Worm (Caenorhabditis elegans) whole organism, young adult: ENCODE data around the gene EEED8.13.

ENCODE experiments used
- B0035.1 ChIP-seq: sonication (generic microtip); optimal IDR thresholded peaks from 2 replicates; lab custom pipeline; 2016; ENCODE audit warnings: missing genetic modification characterization, mild to moderate bottlenecking, missing compliant biosample characterization, missing genotype, missing genetic modification reagents
- D2030.7 ChIP-seq: fragments of 200-800 bp; sonication (Bioruptor generic); IDR thresholded peaks from 2 replicates; pipeline ENCODE4 v1.3.6; 2022; ENCODE audit warnings: missing genetic modification reagents, missing genetic modification characterization, missing compliant biosample characterization
- F23B12.7 ChIP-seq: sonication (generic microtip); optimal IDR thresholded peaks from 2 replicates; lab custom pipeline; 2017; ENCODE audit warnings: missing genetic modification characterization, mild to moderate bottlenecking, missing compliant biosample characterization, antibody characterized with exemption, moderate library complexity; ENCODE audit not compliant: insufficient read depth
- F33H1.4 ChIP-seq: fragments of 200-800 bp; sonication (Bioruptor generic); IDR thresholded peaks from 2 replicates; pipeline ENCODE4 v1.3.6; 2022; ENCODE audit warnings: missing genetic modification reagents, missing genetic modification characterization, missing compliant biosample characterization
- F49E8.2 ChIP-seq: sonication (generic microtip); optimal IDR thresholded peaks from 3 replicates; lab custom pipeline; 2017; ENCODE audit warnings: missing genetic modification characterization, mild to moderate bottlenecking, missing compliant biosample characterization, antibody characterized with exemption, moderate library complexity; ENCODE audit not compliant: insufficient read depth
- Y53G8AR.9 ChIP-seq: fragments of 200-800 bp; sonication (Bioruptor generic); conservative IDR thresholded peaks from 2 replicates; pipeline ENCODE4 v1.3.6; 2022; ENCODE audit warnings: missing genetic modification reagents, missing genetic modification characterization, missing compliant biosample characterization
- Y56A3A.18 ChIP-seq: fragments of 200-800 bp; sonication (Bioruptor generic); IDR thresholded peaks from 2 replicates; pipeline ENCODE4 v1.3.6; 2022; ENCODE audit warnings: missing genetic modification reagents, missing genetic modification characterization, missing compliant biosample characterization
- Y95B8A.8 ChIP-seq: fragments of 200-800 bp; sonication (Bioruptor generic); IDR thresholded peaks from 2 replicates; pipeline ENCODE4 v1.3.6; 2022; ENCODE audit warnings: missing genetic modification reagents, missing genetic modification characterization, missing compliant biosample characterization
- attf-6 ChIP-seq: fragments of 200-800 bp; sonication (Bioruptor generic); IDR thresholded peaks from 2 replicates; pipeline ENCODE4 v1.3.6; 2022; ENCODE audit warnings: missing genetic modification reagents, missing genetic modification characterization, missing compliant biosample characterization
- ceh-91 ChIP-seq: fragments of 200-800 bp; sonication (Bioruptor generic); IDR thresholded peaks from 2 replicates; pipeline ENCODE4 v1.3.6; 2022; ENCODE audit warnings: missing genetic modification reagents, missing genetic modification characterization, missing compliant biosample characterization
- dpl-1 ChIP-seq: fragments of 150-350 bp; optimal IDR thresholded peaks from 2 replicates; lab custom pipeline; 2014; ENCODE audit warnings: missing biosample characterization, missing genetic modification reagents, missing genetic modification characterization
- efl-1 ChIP-seq: fragments of 150-350 bp; optimal IDR thresholded peaks from 2 replicates; lab custom pipeline; 2014; ENCODE audit warnings: missing biosample characterization, missing genetic modification reagents, missing genetic modification characterization
- egl-44 ChIP-seq: fragments of 200-800 bp; sonication (Bioruptor generic); IDR thresholded peaks from 2 replicates; pipeline ENCODE4 v1.3.6; 2022; ENCODE audit warnings: missing genetic modification reagents, missing genetic modification characterization, missing compliant biosample characterization
- him-1 ChIP-seq: sonication (generic microtip); optimal IDR thresholded peaks from 2 replicates; lab custom pipeline; 2016; ENCODE audit warnings: missing genotype, missing genetic modification reagents, missing genetic modification characterization, missing compliant biosample characterization
- hlh-12 ChIP-seq: sonication (generic microtip); optimal IDR thresholded peaks from 2 replicates; lab custom pipeline; 2016; ENCODE audit warnings: missing genetic modification characterization, missing compliant biosample characterization
- hrde-1 ChIP-seq: sonication (generic microtip); optimal IDR thresholded peaks from 2 replicates; lab custom pipeline; 2016; ENCODE audit warnings: missing genetic modification characterization, mild to moderate bottlenecking, missing compliant biosample characterization, moderate library complexity, missing genotype, missing genetic modification reagents, borderline replicate concordance
- let-526 ChIP-seq: fragments of 200-800 bp; sonication (Bioruptor generic); IDR thresholded peaks from 2 replicates; pipeline ENCODE4 v1.3.6; 2022; ENCODE audit warnings: missing genetic modification reagents, missing genetic modification characterization, missing compliant biosample characterization
- let-607 ChIP-seq, 2 experiments: fragments of 200-800 bp in 1 of 2; sonication (Bioruptor generic) in 1 of 2; sonication (generic microtip) in 1 of 2; optimal IDR thresholded peaks; 2 replicates each; lab custom pipeline; 2016 to 2018; ENCODE audit warnings: mild to moderate bottlenecking in 2 of 2, missing compliant biosample characterization in 2 of 2, missing genetic modification characterization in 2 of 2, moderate library complexity in 2 of 2, missing genotype in 1 of 2
- lin-35 ChIP-seq, 3 experiments: fragments of 150-350 bp in 2 of 3; sonication (generic microtip) in 1 of 3; optimal IDR thresholded peaks; 2 replicates each; lab custom pipeline; 2014 to 2018; ENCODE audit warnings: missing biosample characterization in 3 of 3, missing genetic modification characterization in 3 of 3, missing genetic modification reagents in 3 of 3
- lin-40 ChIP-seq: sonication (generic microtip); optimal IDR thresholded peaks from 2 replicates; lab custom pipeline; 2016; ENCODE audit warnings: missing genetic modification characterization, mild to moderate bottlenecking, missing compliant biosample characterization, missing genotype, missing genetic modification reagents
- lin-54 ChIP-seq: fragments of 200-800 bp; sonication (Bioruptor generic); optimal IDR thresholded peaks from 2 replicates; lab custom pipeline; 2018; ENCODE audit warnings: mild to moderate bottlenecking, missing genetic modification characterization, missing compliant biosample characterization
- lir-1 ChIP-seq: fragments of 200-800 bp; sonication (Bioruptor generic); conservative IDR thresholded peaks from 2 replicates; pipeline ENCODE4 v1.3.6; 2022; ENCODE audit warnings: missing genetic modification reagents, missing genetic modification characterization, missing compliant biosample characterization
- lsl-1 ChIP-seq: fragments of 200-800 bp; sonication (Bioruptor generic); optimal IDR thresholded peaks from 2 replicates; lab custom pipeline; 2018; ENCODE audit warnings: mild to moderate bottlenecking, missing genetic modification characterization, moderate library complexity, missing compliant biosample characterization
- madf-10 ChIP-seq: sonication (generic microtip); optimal IDR thresholded peaks from 2 replicates; lab custom pipeline; 2016; ENCODE audit warnings: mild to moderate bottlenecking, missing genetic modification characterization, missing compliant biosample characterization
- madf-3 ChIP-seq: fragments of 200-800 bp; sonication (Bioruptor generic); IDR thresholded peaks from 2 replicates; pipeline ENCODE4 v1.3.6; 2022; ENCODE audit warnings: missing genetic modification reagents, missing genetic modification characterization, missing compliant biosample characterization
- madf-6 ChIP-seq: fragments of 200-800 bp; sonication (Bioruptor generic); IDR thresholded peaks from 2 replicates; pipeline ENCODE4 v1.3.6; 2022; ENCODE audit warnings: missing genetic modification reagents, missing genetic modification characterization, missing compliant biosample characterization
- madf-8 ChIP-seq: fragments of 200-800 bp; sonication (Bioruptor generic); conservative IDR thresholded peaks from 2 replicates; pipeline ENCODE4 v1.3.6; 2022; ENCODE audit warnings: missing genetic modification reagents, missing genetic modification characterization, missing compliant biosample characterization
- nhr-120 ChIP-seq: fragments of 200-800 bp; sonication (Bioruptor generic); IDR thresholded peaks from 2 replicates; pipeline ENCODE4 v1.3.6; 2022; ENCODE audit warnings: missing genetic modification characterization, missing compliant biosample characterization
- nhr-179 ChIP-seq: sonication (generic microtip); optimal IDR thresholded peaks from 2 replicates; lab custom pipeline; 2016; ENCODE audit warnings: mild to moderate bottlenecking, missing genetic modification characterization, missing compliant biosample characterization
- rcor-1 ChIP-seq: fragments of 200-800 bp; sonication (Bioruptor generic); IDR thresholded peaks from 2 replicates; pipeline ENCODE4 v1.3.6; 2022; ENCODE audit warnings: missing genetic modification reagents, missing genetic modification characterization, missing compliant biosample characterization
- sea-2 ChIP-seq: fragments of 200-800 bp; sonication (Bioruptor generic); IDR thresholded peaks from 2 replicates; pipeline ENCODE4 v1.3.6; 2022; ENCODE audit warnings: missing genetic modification characterization, missing compliant biosample characterization
- snpc-1.3 ChIP-seq: sonication (generic microtip); optimal IDR thresholded peaks from 2 replicates; lab custom pipeline; 2017; ENCODE audit warnings: missing genetic modification characterization, mild to moderate bottlenecking, missing compliant biosample characterization, antibody characterized with exemption, moderate library complexity, missing genotype, missing genetic modification reagents; ENCODE audit not compliant: insufficient read depth
- snpc-3.4 ChIP-seq: sonication (generic microtip); optimal IDR thresholded peaks from 2 replicates; lab custom pipeline; 2017; ENCODE audit warnings: missing genetic modification characterization, mild to moderate bottlenecking, missing compliant biosample characterization, antibody characterized with exemption, moderate library complexity, missing genotype, missing genetic modification reagents
- somi-1 ChIP-seq: fragments of 200-800 bp; sonication (Bioruptor generic); optimal IDR thresholded peaks from 2 replicates; lab custom pipeline; 2018; ENCODE audit warnings: mild to moderate bottlenecking, missing genetic modification characterization, missing compliant biosample characterization
- sptf-2 ChIP-seq: fragments of 200-800 bp; sonication (Bioruptor generic); optimal IDR thresholded peaks from 2 replicates; lab custom pipeline; 2018; ENCODE audit warnings: mild to moderate bottlenecking, missing genetic modification characterization, missing compliant biosample characterization
- tbp1 ChIP-seq: fragments of 200-800 bp; sonication (Bioruptor generic); optimal IDR thresholded peaks from 2 replicates; lab custom pipeline; 2018; ENCODE audit warnings: mild to moderate bottlenecking, missing genetic modification characterization, missing compliant biosample characterization
- tlf-1 ChIP-seq: fragments of 200-800 bp; sonication (Bioruptor generic); optimal IDR thresholded peaks from 2 replicates; lab custom pipeline; 2018; ENCODE audit warnings: mild to moderate bottlenecking, missing genetic modification characterization, missing compliant biosample characterization
- xnd-1 ChIP-seq: sonication (generic microtip); optimal IDR thresholded peaks from 2 replicates; lab custom pipeline; 2016; ENCODE audit warnings: missing genotype, missing genetic modification reagents, missing genetic modification characterization, missing compliant biosample characterization
- ztf-25 ChIP-seq: fragments of 200-800 bp; sonication (Bioruptor generic); IDR thresholded peaks from 2 replicates; pipeline ENCODE4 v1.3.6; 2022; ENCODE audit warnings: missing genetic modification reagents, missing genetic modification characterization, missing compliant biosample characterization
- ztf-6 ChIP-seq: fragments of 200-800 bp; sonication (Bioruptor generic); IDR thresholded peaks from 2 replicates; pipeline ENCODE4 v1.3.6; 2022; ENCODE audit warnings: missing genetic modification reagents, missing genetic modification characterization, missing compliant biosample characterization

Gene EEED8.13

ce11 chrII:5455650-5456355 lies 43.4 kb upstream of the EEED8.13 start, which contains the start of gene daz-1:
daz-1 (plus strand) TSS chrII:5456305.
- TF ChIP-seq lir-1: no peak
- no peak for TF ChIP-seq ztf-6 (GFP tag; lab: Robert Waterston, UW)
- TF ChIP-seq madf-10 (tag; lab: Kevin White, UChicago): no peak
- TF ChIP-seq hlh-12: no peak
- TF ChIP-seq Y56A3A.18 (GFP tag; lab: Robert Waterston, UW): no peak
- TF ChIP-seq let-607 (tag; optimal IDR thresholded peaks at IDR 0.05; lab: Kevin White, UChicago): no peak
- no peak for TF ChIP-seq sea-2 (GFP tag; lab: Robert Waterston, UW)
- TF ChIP-seq attf-6 (GFP tag; lab: Robert Waterston, UW): no peak
- peak; percentile 81 for TF ChIP-seq dpl-1 (GFP tag; lab: Kevin White, UChicago)
- peak; percentile 13 for TF ChIP-seq tlf-1
- no peak for TF ChIP-seq nhr-120 (GFP tag; lab: Robert Waterston, UW)
- TF ChIP-seq lin-54 (GFP tag; lab: Kevin White, UChicago): peak; percentile 93
- TF ChIP-seq tbp1 (GFP tag; lab: Kevin White, UChicago): no peak
- TF ChIP-seq F33H1.4 (GFP tag; lab: Robert Waterston, UW): peak; percentile 70
- no peak for TF ChIP-seq lin-40 (tag; lab: Kevin White, UChicago)
- TF ChIP-seq F23B12.7 (tag; lab: Kevin White, UChicago): peak; percentile 3
- TF ChIP-seq B0035.1 (tag; lab: Kevin White, UChicago): no peak
- TF ChIP-seq him-1: peak; percentile 53
- TF ChIP-seq madf-8 (GFP tag; lab: Robert Waterston, UW): peak; percentile 68
- TF ChIP-seq Y95B8A.8 (GFP tag; lab: Robert Waterston, UW): no peak
- peak; percentile 95 for TF ChIP-seq efl-1 (GFP tag; lab: Kevin White, UChicago)
- peak in 2 of 3 experiments; percentile 34 to 52 for TF ChIP-seq lin-35 (GFP tag; optimal IDR thresholded peaks at IDR 0.05; lab: Kevin White, UChicago)
- no peak for TF ChIP-seq sptf-2 (GFP tag; lab: Kevin White, UChicago)
- no peak for TF ChIP-seq somi-1
- TF ChIP-seq madf-3 (GFP tag; lab: Robert Waterston, UW): no peak
- peak; percentile 76 for TF ChIP-seq snpc-1.3
- peak; percentile 87 for TF ChIP-seq madf-6 (GFP tag; lab: Robert Waterston, UW)
- TF ChIP-seq rcor-1 (GFP tag; lab: Robert Waterston, UW): peak; percentile 46; the same call in 1 of the 2 replicates
- peak; percentile 93 for TF ChIP-seq lsl-1 (GFP tag; lab: Kevin White, UChicago)
- peak; percentile 68 for TF ChIP-seq xnd-1
- TF ChIP-seq egl-44 (GFP tag; lab: Robert Waterston, UW): no peak
- TF ChIP-seq F49E8.2 (tag; lab: Kevin White, UChicago): peak; percentile 40
- no peak for TF ChIP-seq ztf-25
- no peak for TF ChIP-seq nhr-179 (tag; lab: Kevin White, UChicago)
- no peak for TF ChIP-seq ceh-91
- peak; percentile 44 for TF ChIP-seq D2030.7 (GFP tag; lab: Robert Waterston, UW)
- peak; percentile 41 for TF ChIP-seq snpc-3.4 (tag; lab: Kevin White, UChicago)
- no peak for TF ChIP-seq let-526
- TF ChIP-seq hrde-1: no peak
- no peak for TF ChIP-seq Y53G8AR.9 (GFP tag; lab: Robert Waterston, UW)
